Fruit fly (Drosophila melanogaster) whole organism, prepupa: Measurements from ENCODE around the gene CG34162.

Source experiments
- CG11902 ChIP-seq: fragments of 200-800 bp; sonication (Bioruptor generic); optimal IDR thresholded peaks from 3 replicates; lab custom pipeline; 2016; ENCODE audit warnings: missing biosample characterization, missing genetic modification characterization
- CG32006 ChIP-seq: fragments of 200-800 bp; sonication (Bioruptor generic); optimal IDR thresholded peaks from 3 replicates; lab custom pipeline; 2017; ENCODE audit warnings: missing biosample characterization, mild to moderate bottlenecking, missing genetic modification characterization
- CG6276 ChIP-seq: fragments of 200-800 bp; sonication (Bioruptor generic); optimal IDR thresholded peaks from 2 replicates; lab custom pipeline; 2017; ENCODE audit warnings: missing biosample characterization, mild to moderate bottlenecking, missing genetic modification characterization
- Hr39 ChIP-seq: fragments of 200-800 bp; sonication (Bioruptor generic); optimal IDR thresholded peaks from 2 replicates; lab custom pipeline; 2016; ENCODE audit warnings: missing biosample characterization, missing genetic modification characterization
- OdsH ChIP-seq: fragments of 200-800 bp; sonication (Bioruptor generic); optimal IDR thresholded peaks from 3 replicates; lab custom pipeline; 2016; ENCODE audit warnings: missing biosample characterization, missing genetic modification characterization
- achi ChIP-seq: fragments of 200-800 bp; sonication (Bioruptor generic); optimal IDR thresholded peaks from 3 replicates; lab custom pipeline; 2016; ENCODE audit warnings: missing biosample characterization, missing genetic modification characterization

DNA sequence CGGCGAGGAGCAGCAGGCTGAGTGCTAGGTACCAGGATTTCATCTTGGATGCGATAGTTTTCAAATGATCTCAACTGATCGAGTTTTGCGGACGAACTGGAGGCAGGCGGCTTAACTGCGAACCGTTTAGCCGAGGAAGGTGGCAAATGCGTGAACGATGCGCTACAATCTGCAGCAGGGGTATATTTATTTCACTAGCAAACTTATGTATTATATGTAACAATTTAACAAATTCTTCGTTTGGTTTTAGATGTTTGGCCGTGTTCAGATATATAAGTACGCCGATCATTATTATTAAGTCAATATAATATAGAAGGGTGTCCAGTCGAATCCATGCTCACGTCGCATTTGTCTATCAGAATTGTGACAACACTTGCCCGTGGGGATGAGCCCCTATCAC, 668 bp upstream of the CG34162 start, which contains the start of gene CG31706:
- TF ChIP-seq achi (GFP tag; lab: Kevin White, UChicago) (no peak), OdsH (GFP tag; lab: Kevin White, UChicago) (no peak), Hr39 (GFP tag; lab: Kevin White, UChicago) (no peak), CG11902 (no peak), CG32006 (no peak), CG6276 (GFP tag; lab: Kevin White, UChicago) (no peak)
